Fruit fly (Drosophila melanogaster) whole organism, embryonic: ENCODE measurements around the gene CG18662.

ENCODE experiments used
- CG10431 ChIP-seq: fragments of 200-800 bp; sonication (Bioruptor generic); optimal IDR thresholded peaks from 3 replicates; lab custom pipeline; 2018; ENCODE audit warnings: missing biosample characterization, mild to moderate bottlenecking, missing genetic modification characterization
- CG11085 ChIP-seq: fragments of 200-800 bp; sonication (Bioruptor generic); IDR thresholded peaks from 2 replicates; pipeline ENCODE4 v1.3.6; 2022; ENCODE audit warnings: missing biosample characterization, missing genetic modification characterization
- CG12659 ChIP-seq: fragments of 200-800 bp; sonication (Bioruptor generic); optimal IDR thresholded peaks from 3 replicates; lab custom pipeline; 2017; ENCODE audit warnings: mild to moderate bottlenecking, missing biosample characterization, missing genetic modification reagents, missing genetic modification characterization
- CG14050 ChIP-seq: fragments of 200-800 bp; sonication (Bioruptor generic); IDR thresholded peaks from 3 replicates; pipeline ENCODE4 v1.3.6; 2022; ENCODE audit warnings: missing biosample characterization, missing genetic modification characterization
- CG14965 ChIP-seq: fragments of 200-800 bp; sonication (Bioruptor generic); optimal IDR thresholded peaks from 2 replicates; lab custom pipeline; 2016; ENCODE audit warnings: missing biosample characterization, missing genetic modification characterization, borderline replicate concordance
- CG17359 ChIP-seq: fragments of 200-800 bp; sonication (Bioruptor generic); optimal IDR thresholded peaks from 3 replicates; lab custom pipeline; 2018; ENCODE audit warnings: missing biosample characterization, mild to moderate bottlenecking, missing genetic modification characterization, moderate library complexity
- CG18262 ChIP-seq: fragments of 200-800 bp; optimal IDR thresholded peaks from 3 replicates; lab custom pipeline; 2019; ENCODE audit warnings: missing biosample characterization, mild to moderate bottlenecking, missing genetic modification characterization, moderate library complexity
- CG2889 ChIP-seq: fragments of 200-800 bp; sonication (Bioruptor generic); IDR thresholded peaks from 3 replicates; pipeline ENCODE4 v1.3.6; 2022; ENCODE audit warnings: missing biosample characterization, missing genetic modification characterization
- CG30403 ChIP-seq: fragments of 200-800 bp; sonication (Bioruptor generic); optimal IDR thresholded peaks from 3 replicates; lab custom pipeline; 2016; ENCODE audit warnings: missing biosample characterization, missing genetic modification characterization
- CG33213 ChIP-seq: fragments of 200-800 bp; sonication (Bioruptor generic); optimal IDR thresholded peaks from 3 replicates; lab custom pipeline; 2016; ENCODE audit warnings: missing biosample characterization, missing genetic modification characterization
- CG4617 ChIP-seq: fragments of 200-800 bp; sonication (Bioruptor generic); optimal IDR thresholded peaks from 3 replicates; lab custom pipeline; 2016; ENCODE audit warnings: missing biosample characterization, missing genetic modification characterization, borderline replicate concordance
- CG7839 ChIP-seq: fragments of 200-800 bp; sonication (Bioruptor generic); optimal IDR thresholded peaks from 3 replicates; lab custom pipeline; 2018; ENCODE audit warnings: missing biosample characterization, mild to moderate bottlenecking, missing genetic modification characterization, moderate library complexity
- CG8281 ChIP-seq: fragments of 200-800 bp; sonication (Bioruptor generic); optimal IDR thresholded peaks from 2 replicates; lab custom pipeline; 2018; ENCODE audit warnings: missing biosample characterization, mild to moderate bottlenecking, missing genetic modification characterization, moderate library complexity
- CG8944 ChIP-seq: fragments of 200-800 bp; sonication (Bioruptor generic); optimal IDR thresholded peaks from 3 replicates; lab custom pipeline; 2016; ENCODE audit warnings: missing biosample characterization, missing genetic modification characterization
- CG9797 ChIP-seq: fragments of 200-800 bp; sonication (Bioruptor generic); optimal IDR thresholded peaks from 3 replicates; lab custom pipeline; 2018; ENCODE audit warnings: missing biosample characterization, mild to moderate bottlenecking, missing genetic modification characterization
- Dad ChIP-seq: fragments of 200-800 bp; sonication (Bioruptor generic); optimal IDR thresholded peaks from 3 replicates; lab custom pipeline; 2016; ENCODE audit warnings: missing biosample characterization, missing genetic modification characterization
- Dip2 ChIP-seq: fragments of 200-800 bp; sonication (Bioruptor generic); IDR thresholded peaks from 2 replicates; pipeline ENCODE4 v1.3.6; 2022; ENCODE audit warnings: missing biosample characterization, missing genetic modification characterization
- Fer1 ChIP-seq: fragments of 200-800 bp; sonication (Bioruptor generic); optimal IDR thresholded peaks from 2 replicates; lab custom pipeline; 2017; ENCODE audit warnings: missing biosample characterization, mild to moderate bottlenecking, missing genetic modification characterization
- HHEX ChIP-seq: fragments of 200-800 bp; sonication (Bioruptor generic); optimal IDR thresholded peaks from 3 replicates; lab custom pipeline; 2017; ENCODE audit warnings: missing biosample characterization, mild to moderate bottlenecking, missing genetic modification characterization, missing genetic modification reagents
- HLH3B ChIP-seq: fragments of 200-800 bp; sonication (Bioruptor generic); IDR thresholded peaks from 2 replicates; pipeline ENCODE4 v1.3.6; 2022; ENCODE audit warnings: missing biosample characterization, missing genetic modification characterization
- Hr51 ChIP-seq, 2 experiments: fragments of 200-800 bp; sonication (Bioruptor generic); optimal IDR thresholded peaks; 2 replicates in 1 of 2; 3 replicates in 1 of 2; lab custom pipeline; 2016 to 2018; ENCODE audit warnings: missing biosample characterization in 2 of 2, missing genetic modification characterization in 2 of 2, mild to moderate bottlenecking in 1 of 2, moderate library complexity in 1 of 2
- Max ChIP-seq: fragments of 200-800 bp; sonication (Bioruptor generic); optimal IDR thresholded peaks from 2 replicates; lab custom pipeline; 2016; ENCODE audit warnings: missing biosample characterization, mild to moderate bottlenecking, missing genetic modification characterization
- Meics ChIP-seq: fragments of 200-800 bp; sonication (Bioruptor generic); optimal IDR thresholded peaks from 2 replicates; lab custom pipeline; 2017; ENCODE audit warnings: missing biosample characterization, mild to moderate bottlenecking, missing genetic modification characterization
- Nf-YB ChIP-seq: fragments of 200-800 bp; sonication (Bioruptor generic); optimal IDR thresholded peaks from 3 replicates; lab custom pipeline; 2019; ENCODE audit warnings: missing biosample characterization, mild to moderate bottlenecking, missing genetic modification characterization, moderate library complexity
- Rx ChIP-seq: fragments of 200-800 bp; sonication (Bioruptor generic); IDR thresholded peaks from 2 replicates; pipeline ENCODE4 v1.3.6; 2022; ENCODE audit warnings: missing biosample characterization, missing genetic modification characterization
- Spps ChIP-seq: fragments of 200-800 bp; sonication (Bioruptor generic); optimal IDR thresholded peaks from 2 replicates; lab custom pipeline; 2018; ENCODE audit warnings: missing biosample characterization, mild to moderate bottlenecking, missing genetic modification characterization
- Ssrp ChIP-seq: fragments of 200-800 bp; sonication (Bioruptor generic); optimal IDR thresholded peaks from 2 replicates; lab custom pipeline; 2018; ENCODE audit warnings: missing biosample characterization, mild to moderate bottlenecking, missing genetic modification characterization, moderate library complexity
- Trl ChIP-seq, 3 experiments: fragments of >200 bp in 2 of 3; fragments of 200-800 bp in 1 of 3; sonication (Bioruptor generic) in 1 of 3; optimal IDR thresholded peaks; 2 replicates in 1 of 3; 3 replicates in 2 of 3; lab custom pipeline; 2016 to 2017; ENCODE audit warnings: missing biosample characterization in 1 of 3, missing genetic modification characterization in 1 of 3
- ac ChIP-seq: fragments of 200-800 bp; sonication (Bioruptor generic); optimal IDR thresholded peaks from 3 replicates; lab custom pipeline; 2017; ENCODE audit warnings: missing biosample characterization, mild to moderate bottlenecking, missing genetic modification characterization
- ash1 ChIP-seq: fragments of 200-800 bp; sonication (Bioruptor generic); optimal IDR thresholded peaks from 2 replicates; lab custom pipeline; 2018; ENCODE audit warnings: missing biosample characterization, mild to moderate bottlenecking, missing genetic modification characterization
- corto ChIP-seq: fragments of 200-800 bp; sonication (Bioruptor generic); optimal IDR thresholded peaks from 2 replicates; lab custom pipeline; 2016; ENCODE audit warnings: missing biosample characterization, mild to moderate bottlenecking, missing genetic modification characterization, moderate library complexity
- disco-r ChIP-seq: fragments of 200-800 bp; sonication (Bioruptor generic); optimal IDR thresholded peaks from 2 replicates; lab custom pipeline; 2016; ENCODE audit warnings: missing biosample characterization, missing genetic modification characterization
- fd96Cb ChIP-seq: fragments of 200-800 bp; sonication (Bioruptor generic); optimal IDR thresholded peaks from 2 replicates; lab custom pipeline; 2018; ENCODE audit warnings: missing biosample characterization, mild to moderate bottlenecking, missing genetic modification characterization, moderate library complexity
- gsb ChIP-seq: fragments of 200-800 bp; sonication (Bioruptor generic); IDR thresholded peaks from 2 replicates; pipeline ENCODE4 v1.3.6; 2022; ENCODE audit warnings: missing biosample characterization, missing genetic modification characterization
- hb ChIP-seq: fragments of 200-800 bp; sonication (Bioruptor generic); IDR thresholded peaks from 3 replicates; pipeline ENCODE4 v1.3.6; 2022; ENCODE audit warnings: missing biosample characterization, missing genetic modification characterization; ENCODE audit not compliant: partially characterized antibody
- hth ChIP-seq: fragments of >200 bp; optimal IDR thresholded peaks from 2 replicates; lab custom pipeline; 2017; ENCODE audit warnings: inconsistent platforms
- lilli ChIP-seq: fragments of 200-800 bp; sonication (Bioruptor generic); optimal IDR thresholded peaks from 3 replicates; lab custom pipeline; 2016; ENCODE audit warnings: missing biosample characterization, missing genetic modification characterization
- mam ChIP-seq: fragments of 200-800 bp; sonication (Bioruptor generic); optimal IDR thresholded peaks from 3 replicates; lab custom pipeline; 2016; ENCODE audit warnings: missing biosample characterization, missing genetic modification characterization
- mirr ChIP-seq: fragments of 200-800 bp; sonication (Bioruptor generic); optimal IDR thresholded peaks from 3 replicates; lab custom pipeline; 2018; ENCODE audit warnings: missing biosample characterization, mild to moderate bottlenecking, missing genetic modification characterization
- nom ChIP-seq: fragments of 200-800 bp; sonication (Bioruptor generic); optimal IDR thresholded peaks from 2 replicates; lab custom pipeline; 2017; ENCODE audit warnings: missing biosample characterization, missing genetic modification characterization, mild to moderate bottlenecking, moderate library complexity, missing genetic modification reagents
- pzg ChIP-seq: fragments of 200-800 bp; sonication (Bioruptor generic); optimal IDR thresholded peaks from 3 replicates; lab custom pipeline; 2018; ENCODE audit warnings: missing biosample characterization, mild to moderate bottlenecking, missing genetic modification characterization, moderate library complexity
- salm ChIP-seq: fragments of 200-800 bp; sonication (Bioruptor generic); optimal IDR thresholded peaks from 2 replicates; lab custom pipeline; 2018; ENCODE audit warnings: missing biosample characterization, mild to moderate bottlenecking, missing genetic modification characterization
- sim ChIP-seq: fragments of 200-800 bp; sonication (Bioruptor generic); IDR thresholded peaks from 2 replicates; pipeline ENCODE4 v1.3.6; 2022; ENCODE audit warnings: missing biosample characterization, missing genetic modification characterization
- slbo ChIP-seq: fragments of 200-800 bp; sonication (Bioruptor generic); IDR thresholded peaks from 2 replicates; pipeline ENCODE4 v1.3.6; 2022; ENCODE audit warnings: missing biosample characterization, missing genetic modification characterization
- sna ChIP-seq: fragments of 200-800 bp; sonication (Bioruptor generic); IDR thresholded peaks from 2 replicates; pipeline ENCODE4 v1.3.6; 2022; ENCODE audit warnings: missing biosample characterization, missing genetic modification characterization; ENCODE audit not compliant: partially characterized antibody
- sr ChIP-seq: fragments of 200-800 bp; sonication (Bioruptor generic); IDR thresholded peaks from 3 replicates; pipeline ENCODE4 v1.3.6; 2022; ENCODE audit warnings: missing biosample characterization, missing genetic modification characterization
- tio ChIP-seq: fragments of 200-800 bp; sonication (Bioruptor generic); optimal IDR thresholded peaks from 2 replicates; lab custom pipeline; 2017; ENCODE audit warnings: missing biosample characterization, missing genetic modification characterization, inconsistent platforms
- tup ChIP-seq: fragments of 200-800 bp; sonication (Bioruptor generic); optimal IDR thresholded peaks from 2 replicates; lab custom pipeline; 2016; ENCODE audit warnings: missing biosample characterization, mild to moderate bottlenecking, missing genetic modification characterization, moderate library complexity
- zen2 ChIP-seq: fragments of 200-800 bp; sonication (Bioruptor generic); IDR thresholded peaks from 3 replicates; pipeline ENCODE4 v1.3.6; 2022; ENCODE audit warnings: missing biosample characterization, missing genetic modification characterization; ENCODE audit not compliant: partially characterized antibody
- zf30C ChIP-seq: fragments of 200-800 bp; sonication (Bioruptor generic); optimal IDR thresholded peaks from 3 replicates; lab custom pipeline; 2018; ENCODE audit warnings: missing biosample characterization, mild to moderate bottlenecking, missing genetic modification characterization

CG18662 gene

DNA sequence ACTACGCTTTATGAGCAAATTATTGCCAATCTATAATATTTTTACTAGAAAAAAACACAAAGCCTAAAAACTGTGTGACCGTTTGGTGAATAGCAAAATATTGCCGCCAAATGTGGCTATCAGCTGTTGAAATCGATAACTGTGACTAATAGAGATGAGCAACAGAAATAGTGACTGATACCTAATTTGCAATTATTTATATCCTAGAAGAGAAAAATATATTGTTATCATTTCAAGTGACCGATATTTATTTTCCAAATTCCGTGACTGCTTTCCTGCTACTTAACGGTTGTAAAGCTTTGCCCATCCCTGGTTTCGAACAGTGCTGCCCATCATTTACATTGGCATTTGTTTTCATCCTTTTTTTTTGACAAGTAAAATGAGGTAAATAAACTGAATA, 16.8 kb downstream of the CG18662 start, which contains the start of the genes alien and CG18661 (continued):
- TF ChIP-seq lilli (GFP tag; lab: Kevin White, UChicago), result peak; percentile 96
- peak; percentile 98 for TF ChIP-seq slbo (GFP tag; lab: Robert Waterston, UW)
- TF ChIP-seq hb (GFP tag; lab: Robert Waterston, UW), result no peak
- TF ChIP-seq Meics (GFP tag; lab: Kevin White, UChicago), result peak; percentile 47
- peak; percentile 9 for TF ChIP-seq CG14965
- TF ChIP-seq HLH3B (GFP tag; lab: Robert Waterston, UW), result peak; percentile 98
- peak; percentile 30 for TF ChIP-seq HHEX (GFP tag; lab: Kevin White, UChicago)
- TF ChIP-seq mam (GFP tag; lab: Kevin White, UChicago), result peak; percentile 98
- no peak for TF ChIP-seq sim (GFP tag; lab: Robert Waterston, UW)
- peak; percentile 87 for TF ChIP-seq CG30403 (GFP tag; lab: Kevin White, UChicago)
- TF ChIP-seq nom (GFP tag; lab: Kevin White, UChicago), result no peak
- peak; percentile 23 for TF ChIP-seq mirr
- TF ChIP-seq Fer1 (GFP tag; lab: Kevin White, UChicago), result peak; percentile 54
- TF ChIP-seq salm (tag; lab: Kevin White, UChicago), result peak; percentile 21
- peak; percentile 57 for TF ChIP-seq CG17359 (tag; lab: Kevin White, UChicago)
- no peak for TF ChIP-seq ash1
- TF ChIP-seq CG18262 (tag; lab: Kevin White, UChicago), result no peak
- peak; percentile 80 for TF ChIP-seq CG4617 (GFP tag; lab: Kevin White, UChicago)
- no peak for TF ChIP-seq Spps
- no peak for TF ChIP-seq CG10431
- TF ChIP-seq CG8944, result peak; percentile 79
- TF ChIP-seq Ssrp (tag; lab: Kevin White, UChicago), result peak; percentile 91
- TF ChIP-seq CG7839, result peak; percentile 87
- TF ChIP-seq CG33213, result peak; percentile 88
- no peak for TF ChIP-seq hth (lab: Kevin White, UChicago)
- TF ChIP-seq corto (GFP tag; lab: Kevin White, UChicago), result no peak
- TF ChIP-seq CG2889 (GFP tag; lab: Robert Waterston, UW), result peak; percentile 81
- TF ChIP-seq Trl (optimal IDR thresholded peaks at IDR 0.05; lab: Kevin White, UChicago), result no peak
- peak; percentile 98 for TF ChIP-seq Trl (GFP tag; optimal IDR thresholded peaks at IDR 0.05; lab: Kevin White, UChicago)
- TF ChIP-seq Rx, result peak; percentile 79
- no peak for TF ChIP-seq zen2 (GFP tag; lab: Robert Waterston, UW)
- 0 out of 2 replicates have a peak, but pooled peaks have one; percentile 14 for TF ChIP-seq sna (GFP tag; lab: Robert Waterston, UW)
- TF ChIP-seq Max (GFP tag; lab: Kevin White, UChicago), result peak; percentile 45
- peak; percentile 44 for TF ChIP-seq disco-r
- TF ChIP-seq tup (GFP tag; lab: Kevin White, UChicago), result peak; percentile 57
- TF ChIP-seq Hr51 (GFP tag; optimal IDR thresholded peaks at IDR 0.05; lab: Kevin White, UChicago), result peak; percentile 82 to 87
- TF ChIP-seq fd96Cb (tag; lab: Kevin White, UChicago), result peak; percentile 90
- no peak for TF ChIP-seq zf30C (GFP tag; lab: Kevin White, UChicago)
- TF ChIP-seq CG8281 (tag; lab: Kevin White, UChicago), result no peak
- TF ChIP-seq gsb (GFP tag; lab: Robert Waterston, UW), result peak; percentile 41; the same call in 1 of the 2 replicates
- peak; percentile 80 for TF ChIP-seq CG9797 (GFP tag; lab: Kevin White, UChicago)
- peak; percentile 91 for TF ChIP-seq CG14050 (GFP tag; lab: Robert Waterston, UW)
- peak; percentile 86 for TF ChIP-seq CG11085 (GFP tag; lab: Robert Waterston, UW)
- TF ChIP-seq Dip2 (GFP tag; lab: Robert Waterston, UW), result no peak
- TF ChIP-seq tio, result peak; percentile 36
- peak; percentile 12 for TF ChIP-seq Nf-YB (GFP tag; lab: Kevin White, UChicago)
- no peak for TF ChIP-seq ac (GFP tag; lab: Kevin White, UChicago)
- peak; percentile 73; the same call in 1 of the 3 replicates for TF ChIP-seq sr (GFP tag; lab: Robert Waterston, UW)
- peak; percentile 86 for TF ChIP-seq pzg (GFP tag; lab: Kevin White, UChicago)
- peak; percentile 82 for TF ChIP-seq CG12659 (GFP tag; lab: Kevin White, UChicago)
- TF ChIP-seq Dad (GFP tag; lab: Kevin White, UChicago), result peak; percentile 59
